Fruit fly (Drosophila melanogaster) whole organism, embryonic: Measurements from ENCODE around the gene CG3149.

ENCODE experiments used
- ATbp ChIP-seq: fragments of 200-800 bp; sonication (Bioruptor generic); optimal IDR thresholded peaks from 2 replicates; lab custom pipeline; 2017; ENCODE audit warnings: missing biosample characterization, mild to moderate bottlenecking, missing genetic modification characterization, missing genetic modification reagents
- Asciz ChIP-seq: fragments of 200-800 bp; sonication (Bioruptor generic); optimal IDR thresholded peaks from 2 replicates; lab custom pipeline; 2017; ENCODE audit warnings: missing biosample characterization, mild to moderate bottlenecking, missing genetic modification characterization, missing genetic modification reagents
- Bgb ChIP-seq: fragments of 200-800 bp; sonication (Bioruptor generic); IDR thresholded peaks from 2 replicates; pipeline ENCODE4 v1.3.6; 2022; ENCODE audit warnings: missing biosample characterization, missing genetic modification characterization; ENCODE audit not compliant: partially characterized antibody
- CG12104 ChIP-seq: fragments of 200-800 bp; sonication (Bioruptor generic); optimal IDR thresholded peaks from 3 replicates; lab custom pipeline; 2016; ENCODE audit warnings: missing biosample characterization, missing genetic modification characterization
- CG12155 ChIP-seq: fragments of 200-800 bp; sonication (Bioruptor generic); optimal IDR thresholded peaks from 3 replicates; lab custom pipeline; 2016; ENCODE audit warnings: missing biosample characterization, missing genetic modification characterization
- CG12659 ChIP-seq: fragments of 200-800 bp; sonication (Bioruptor generic); optimal IDR thresholded peaks from 3 replicates; lab custom pipeline; 2017; ENCODE audit warnings: mild to moderate bottlenecking, missing biosample characterization, missing genetic modification reagents, missing genetic modification characterization
- CG13287 ChIP-seq: fragments of 200-800 bp; sonication (Bioruptor generic); IDR thresholded peaks from 2 replicates; pipeline ENCODE4 v1.3.6; 2022; ENCODE audit warnings: missing biosample characterization, missing genetic modification characterization; ENCODE audit not compliant: partially characterized antibody
- CG14441 ChIP-seq: fragments of 200-800 bp; sonication (Bioruptor generic); IDR thresholded peaks from 2 replicates; pipeline ENCODE4 v1.3.6; 2022; ENCODE audit warnings: missing biosample characterization, missing genetic modification characterization
- CG14860 ChIP-seq: fragments of 200-800 bp; sonication (Bioruptor generic); IDR thresholded peaks from 3 replicates; pipeline ENCODE4 v1.3.6; 2022; ENCODE audit warnings: missing biosample characterization, missing genetic modification characterization; ENCODE audit not compliant: partially characterized antibody
- CG15073 ChIP-seq: fragments of 200-800 bp; sonication (Bioruptor generic); optimal IDR thresholded peaks from 2 replicates; lab custom pipeline; 2016; ENCODE audit warnings: missing biosample characterization, missing genetic modification characterization
- CG17328 ChIP-seq: fragments of 200-800 bp; sonication (Bioruptor generic); IDR thresholded peaks from 2 replicates; pipeline ENCODE4 v1.3.6; 2022; ENCODE audit warnings: missing biosample characterization, missing genetic modification characterization
- CG7745 ChIP-seq: fragments of 200-800 bp; sonication (Bioruptor generic); optimal IDR thresholded peaks from 2 replicates; lab custom pipeline; 2018; ENCODE audit warnings: missing biosample characterization, mild to moderate bottlenecking, missing genetic modification characterization, moderate library complexity
- CG7928 ChIP-seq: fragments of 200-800 bp; sonication (Bioruptor generic); optimal IDR thresholded peaks from 2 replicates; lab custom pipeline; 2017; ENCODE audit warnings: missing biosample characterization, mild to moderate bottlenecking, missing genetic modification characterization
- CG8281 ChIP-seq: fragments of 200-800 bp; sonication (Bioruptor generic); optimal IDR thresholded peaks from 2 replicates; lab custom pipeline; 2018; ENCODE audit warnings: missing biosample characterization, mild to moderate bottlenecking, missing genetic modification characterization, moderate library complexity
- CG8388 ChIP-seq: fragments of 200-800 bp; sonication (Bioruptor generic); optimal IDR thresholded peaks from 2 replicates; lab custom pipeline; 2019; ENCODE audit warnings: missing biosample characterization, mild to moderate bottlenecking, missing genetic modification characterization, moderate library complexity
- CG8944 ChIP-seq: fragments of 200-800 bp; sonication (Bioruptor generic); optimal IDR thresholded peaks from 3 replicates; lab custom pipeline; 2016; ENCODE audit warnings: missing biosample characterization, missing genetic modification characterization
- CG9932 ChIP-seq: fragments of 200-800 bp; sonication (Bioruptor generic); IDR thresholded peaks from 2 replicates; pipeline ENCODE4 v1.3.6; 2022; ENCODE audit warnings: missing biosample characterization, missing genetic modification characterization
- D ChIP-seq, 2 experiments: fragments of 200-800 bp in 1 of 2; fragments of >200 bp in 1 of 2; sonication (Bioruptor generic) in 1 of 2; optimal IDR thresholded peaks; 2 replicates in 1 of 2; 3 replicates in 1 of 2; lab custom pipeline; 2017; ENCODE audit warnings: mild to moderate bottlenecking in 1 of 2, missing biosample characterization in 1 of 2, missing genetic modification characterization in 1 of 2, missing genetic modification reagents in 1 of 2
- Dbx ChIP-seq: fragments of 200-800 bp; sonication (Bioruptor generic); IDR thresholded peaks from 3 replicates; pipeline ENCODE4 v1.3.6; 2022; ENCODE audit warnings: missing biosample characterization, missing genetic modification characterization
- Dp ChIP-seq: fragments of 200-800 bp; sonication (Bioruptor generic); optimal IDR thresholded peaks from 2 replicates; lab custom pipeline; 2018; ENCODE audit warnings: missing biosample characterization, mild to moderate bottlenecking, missing genetic modification characterization, moderate library complexity
- Dref ChIP-seq: fragments of 200-800 bp; sonication (Bioruptor generic); IDR thresholded peaks from 2 replicates; pipeline ENCODE4 v1.3.6; 2022; ENCODE audit warnings: missing biosample characterization, missing genetic modification characterization
- ERR ChIP-seq: fragments of 200-800 bp; sonication (Bioruptor generic); optimal IDR thresholded peaks from 2 replicates; lab custom pipeline; 2016; ENCODE audit warnings: missing biosample characterization, missing genetic modification characterization
- Optix ChIP-seq: fragments of 200-800 bp; sonication (Bioruptor generic); IDR thresholded peaks from 3 replicates; pipeline ENCODE4 v1.3.6; 2022; ENCODE audit warnings: missing biosample characterization, missing genetic modification characterization
- Sin3A ChIP-seq: fragments of >200 bp; optimal IDR thresholded peaks from 2 replicates; lab custom pipeline; 2018
- ara ChIP-seq: fragments of 200-800 bp; sonication (Bioruptor generic); IDR thresholded peaks from 2 replicates; pipeline ENCODE4 v1.3.6; 2022; ENCODE audit warnings: missing biosample characterization, missing genetic modification characterization
- ase ChIP-seq: fragments of 200-800 bp; sonication (Bioruptor generic); IDR thresholded peaks from 3 replicates; pipeline ENCODE4 v1.3.6; 2022; ENCODE audit warnings: missing biosample characterization, missing genetic modification characterization
- br ChIP-seq: fragments of >200 bp; optimal IDR thresholded peaks from 2 replicates; lab custom pipeline; 2017
- cg ChIP-seq: fragments of 200-800 bp; sonication (Bioruptor generic); optimal IDR thresholded peaks from 3 replicates; lab custom pipeline; 2019; ENCODE audit warnings: missing biosample characterization, mild to moderate bottlenecking, missing genetic modification characterization, moderate library complexity
- crol ChIP-seq: fragments of 200-800 bp; sonication (Bioruptor generic); IDR thresholded peaks from 2 replicates; pipeline ENCODE4 v1.3.6; 2022; ENCODE audit warnings: missing biosample characterization, missing genetic modification characterization
- dan ChIP-seq: fragments of 200-800 bp; sonication (Bioruptor generic); IDR thresholded peaks from 2 replicates; pipeline ENCODE4 v1.3.6; 2022; ENCODE audit warnings: missing biosample characterization, missing genetic modification characterization
- dati ChIP-seq: fragments of 200-800 bp; sonication (Bioruptor generic); IDR thresholded peaks from 2 replicates; pipeline ENCODE4 v1.3.6; 2022; ENCODE audit warnings: missing biosample characterization, missing genetic modification characterization
- dm ChIP-seq: fragments of 200-800 bp; sonication (Bioruptor generic); optimal IDR thresholded peaks from 3 replicates; lab custom pipeline; 2016; ENCODE audit warnings: missing biosample characterization, missing genetic modification characterization
- dmrt99B ChIP-seq: fragments of 200-800 bp; sonication (Bioruptor generic); optimal IDR thresholded peaks from 2 replicates; lab custom pipeline; 2018; ENCODE audit warnings: missing biosample characterization, mild to moderate bottlenecking, missing genetic modification characterization, moderate library complexity
- dpn ChIP-seq, 2 experiments: fragments of 200-800 bp; sonication (Bioruptor generic); optimal IDR thresholded peaks; 3 replicates each; lab custom pipeline; 2016; ENCODE audit warnings: missing biosample characterization in 2 of 2, missing genetic modification characterization in 2 of 2
- en ChIP-seq: fragments of 200-800 bp; sonication (Bioruptor generic); optimal IDR thresholded peaks from 2 replicates; lab custom pipeline; 2016; ENCODE audit warnings: missing biosample characterization, missing genetic modification characterization
- esg ChIP-seq: fragments of 200-800 bp; sonication (Bioruptor generic); conservative IDR thresholded peaks from 2 replicates; pipeline ENCODE4 v1.3.6; 2022; ENCODE audit warnings: missing biosample characterization, missing genetic modification characterization
- eve ChIP-seq, 2 experiments: fragments of >200 bp; optimal IDR thresholded peaks; 2 replicates each; lab custom pipeline; 2017; ENCODE audit warnings: missing biosample characterization in 2 of 2, missing genetic modification characterization in 2 of 2
- ewg ChIP-seq: fragments of 200-800 bp; sonication (Bioruptor generic); optimal IDR thresholded peaks from 3 replicates; lab custom pipeline; 2017; ENCODE audit warnings: mild to moderate bottlenecking, missing biosample characterization, missing genetic modification reagents, missing genetic modification characterization
- eyg ChIP-seq: fragments of 200-800 bp; sonication (Bioruptor generic); optimal IDR thresholded peaks from 3 replicates; lab custom pipeline; 2016; ENCODE audit warnings: missing biosample characterization, missing genetic modification characterization
- insv ChIP-seq, 2 experiments: fragments of 200-800 bp; sonication (Bioruptor generic); optimal IDR thresholded peaks; 3 replicates each; lab custom pipeline; 2016 to 2018; ENCODE audit warnings: missing biosample characterization in 2 of 2, missing genetic modification characterization in 2 of 2
- kah ChIP-seq: fragments of 200-800 bp; sonication (Bioruptor generic); optimal IDR thresholded peaks from 2 replicates; lab custom pipeline; 2018; ENCODE audit warnings: missing biosample characterization, mild to moderate bottlenecking, missing genetic modification characterization
- lola ChIP-seq, 3 experiments: fragments of >200 bp in 2 of 3; fragments of 200-800 bp in 1 of 3; sonication (Bioruptor generic) in 1 of 3; optimal IDR thresholded peaks; 2 replicates each; lab custom pipeline; 2017 to 2019; ENCODE audit warnings: missing biosample characterization in 3 of 3, missing genetic modification characterization in 3 of 3, mild to moderate bottlenecking in 1 of 3, moderate library complexity in 1 of 3
- pho ChIP-seq: fragments of 200-800 bp; sonication (Bioruptor generic); optimal IDR thresholded peaks from 2 replicates; lab custom pipeline; 2016; ENCODE audit warnings: missing biosample characterization, missing genetic modification characterization
- pnt ChIP-seq: fragments of 200-800 bp; sonication (Bioruptor generic); optimal IDR thresholded peaks from 3 replicates; lab custom pipeline; 2016; ENCODE audit warnings: missing biosample characterization, missing genetic modification characterization
- pros ChIP-seq: fragments of 200-800 bp; sonication (Bioruptor generic); optimal IDR thresholded peaks from 3 replicates; lab custom pipeline; 2019; ENCODE audit warnings: missing biosample characterization, mild to moderate bottlenecking, missing genetic modification characterization, moderate library complexity
- run ChIP-seq: fragments of 200-800 bp; sonication (Bioruptor generic); optimal IDR thresholded peaks from 3 replicates; lab custom pipeline; 2018; ENCODE audit warnings: missing biosample characterization, mild to moderate bottlenecking, missing genetic modification characterization
- sc ChIP-seq, 3 experiments: fragments of >200 bp in 2 of 3; fragments of 200-800 bp in 1 of 3; sonication (Bioruptor generic) in 1 of 3; optimal IDR thresholded peaks; 2 replicates in 2 of 3; 3 replicates in 1 of 3; lab custom pipeline; 2017; ENCODE audit warnings: mild to moderate bottlenecking in 1 of 3, missing biosample characterization in 1 of 3, missing genetic modification characterization in 1 of 3, missing genetic modification reagents in 1 of 3
- schlank ChIP-seq: fragments of 200-800 bp; sonication (Bioruptor generic); optimal IDR thresholded peaks from 2 replicates; lab custom pipeline; 2018; ENCODE audit warnings: missing biosample characterization, mild to moderate bottlenecking, missing genetic modification characterization
- scrt ChIP-seq: fragments of 200-800 bp; sonication (Bioruptor generic); optimal IDR thresholded peaks from 2 replicates; lab custom pipeline; 2018; ENCODE audit warnings: missing biosample characterization, mild to moderate bottlenecking, missing genetic modification characterization, moderate library complexity
- sima ChIP-seq: fragments of 200-800 bp; sonication (Bioruptor generic); optimal IDR thresholded peaks from 2 replicates; lab custom pipeline; 2016; ENCODE audit warnings: missing biosample characterization, missing genetic modification characterization
- wor ChIP-seq: fragments of 200-800 bp; sonication (Bioruptor generic); IDR thresholded peaks from 2 replicates; pipeline ENCODE4 v1.3.6; 2022; ENCODE audit warnings: missing biosample characterization, missing genetic modification characterization

Gene CG3149

DNA sequence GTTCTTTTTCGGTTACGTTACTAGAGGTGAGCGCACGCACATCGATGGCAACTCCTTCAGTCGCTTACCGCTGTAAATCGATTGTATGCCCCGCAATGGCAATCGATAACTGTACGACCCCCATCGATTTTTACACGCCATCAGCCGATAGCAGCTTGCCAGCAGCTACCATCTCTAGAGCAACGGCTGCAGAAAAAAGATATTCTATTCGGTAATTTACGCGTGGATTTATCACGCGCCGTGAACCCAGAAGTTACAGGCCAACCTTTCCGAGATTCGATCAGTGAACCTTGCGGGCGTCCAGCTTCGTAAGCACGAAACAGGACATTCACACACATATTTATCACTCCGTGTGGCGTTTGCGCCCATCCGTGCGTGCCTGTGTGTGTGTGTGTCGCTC lies 29.1 kb downstream of the CG3149 start, which contains the start of the genes Sirt4 and CG4119 (continued):
- TF ChIP-seq sc (optimal IDR thresholded peaks at IDR 0.05; lab: Kevin White, UChicago) (no peak), sc (GFP tag; optimal IDR thresholded peaks at IDR 0.05; lab: Kevin White, UChicago) (no peak), CG14441 (GFP tag; lab: Robert Waterston, UW) (no peak), CG8281 (tag; lab: Kevin White, UChicago) (no peak), crol (GFP tag; lab: Robert Waterston, UW) (no peak), br (lab: Kevin White, UChicago) (no peak), CG17328 (no peak), scrt (no peak), CG12659 (peak; percentile 83), D (optimal IDR thresholded peaks at IDR 0.05; lab: Kevin White, UChicago) (peak; percentile 16), D (GFP tag; optimal IDR thresholded peaks at IDR 0.05; lab: Kevin White, UChicago) (no peak), eve (GFP tag; optimal IDR thresholded peaks at IDR 0.05; lab: Kevin White, UChicago) (no peak), cg (peak; percentile 92), CG15073 (GFP tag; lab: Kevin White, UChicago) (no peak), dati (GFP tag; lab: Robert Waterston, UW) (no peak), ERR (GFP tag; lab: Kevin White, UChicago) (no peak), Dp (GFP tag; lab: Kevin White, UChicago) (peak; percentile 52), dan (no peak), ase (no peak), esg (GFP tag; lab: Robert Waterston, UW) (no peak), Optix (GFP tag; lab: Robert Waterston, UW) (no peak), pnt (GFP tag; lab: Kevin White, UChicago) (no peak), CG8388 (GFP tag; lab: Kevin White, UChicago) (peak; percentile 3), ewg (GFP tag; lab: Kevin White, UChicago) (peak; percentile 51), schlank (tag; lab: Kevin White, UChicago) (no peak), CG9932 (GFP tag; lab: Robert Waterston, UW) (peak; percentile 77), dm (GFP tag; lab: Kevin White, UChicago) (peak; percentile 64), CG12155 (GFP tag; lab: Kevin White, UChicago) (no peak), dpn (GFP tag; optimal IDR thresholded peaks at IDR 0.05; lab: Kevin White, UChicago) (peak in 1 of 2 experiments; percentile 8), Bgb (GFP tag; lab: Robert Waterston, UW) (peak; percentile 99), CG14860 (GFP tag; lab: Robert Waterston, UW) (peak; percentile 94), Asciz (GFP tag; lab: Kevin White, UChicago) (no peak), insv (GFP tag; optimal IDR thresholded peaks at IDR 0.05; lab: Kevin White, UChicago) (peak in 1 of 2 experiments; percentile 7), Dref (GFP tag; lab: Robert Waterston, UW) (peak; percentile 99), CG8944 (GFP tag; lab: Kevin White, UChicago) (no peak), CG7928 (GFP tag; lab: Kevin White, UChicago) (no peak), lola (GFP tag; optimal IDR thresholded peaks at IDR 0.05; lab: Kevin White, UChicago) (no peak), CG7745 (tag; lab: Kevin White, UChicago) (no peak), CG12104 (no peak), en (no peak), Sin3A (lab: Kevin White, UChicago) (peak; percentile 68), pros (GFP tag; lab: Kevin White, UChicago) (no peak), Dbx (no peak), dmrt99B (no peak), ara (GFP tag; lab: Robert Waterston, UW) (0 out of 2 replicates have a peak, but pooled peaks have one; percentile 5), kah (GFP tag; lab: Kevin White, UChicago) (no peak), pho (GFP tag; lab: Kevin White, UChicago) (no peak), wor (GFP tag; lab: Robert Waterston, UW) (no peak), sima (GFP tag; lab: Kevin White, UChicago) (no peak), CG13287 (GFP tag; lab: Robert Waterston, UW) (peak; percentile 96), eyg (no peak), ATbp (GFP tag; lab: Kevin White, UChicago) (no peak), run (no peak)
